Fruit fly (Drosophila melanogaster) whole organism, pupa: ENCODE results near the gene CG11417.

Experiments
- CG10348 ChIP-seq: fragments of 200-800 bp; sonication (Bioruptor generic); IDR thresholded peaks from 2 replicates; pipeline ENCODE4 v1.3.6; 2022; ENCODE audit warnings: missing biosample characterization, missing genetic modification characterization
- CG12605 ChIP-seq: fragments of 200-800 bp; sonication (Bioruptor generic); IDR thresholded peaks from 2 replicates; pipeline ENCODE4 v1.3.6; 2022; ENCODE audit warnings: missing biosample characterization, missing genetic modification characterization
- CG13204 ChIP-seq: fragments of 200-800 bp; sonication (Bioruptor generic); optimal IDR thresholded peaks from 2 replicates; lab custom pipeline; 2018; ENCODE audit warnings: missing biosample characterization, mild to moderate bottlenecking, missing genetic modification characterization, moderate library complexity
- CG14655 ChIP-seq: fragments of 200-800 bp; sonication (Bioruptor generic); optimal IDR thresholded peaks from 3 replicates; lab custom pipeline; 2017; ENCODE audit warnings: mild to moderate bottlenecking, missing biosample characterization, missing genetic modification reagents, missing genetic modification characterization
- CG15710 ChIP-seq: fragments of 200-800 bp; sonication (Bioruptor generic); optimal IDR thresholded peaks from 2 replicates; lab custom pipeline; 2018; ENCODE audit warnings: missing biosample characterization, mild to moderate bottlenecking, missing genetic modification characterization, moderate library complexity
- CG17806 ChIP-seq: fragments of 200-800 bp; sonication (Bioruptor generic); optimal IDR thresholded peaks from 2 replicates; lab custom pipeline; 2018; ENCODE audit warnings: missing biosample characterization, mild to moderate bottlenecking, missing genetic modification characterization, moderate library complexity
- CG32121 ChIP-seq: fragments of 200-800 bp; sonication (Bioruptor generic); IDR thresholded peaks from 2 replicates; pipeline ENCODE4 v1.3.6; 2022; ENCODE audit warnings: missing biosample characterization, missing genetic modification characterization
- CG34367 ChIP-seq: fragments of 200-800 bp; sonication (Bioruptor generic); optimal IDR thresholded peaks from 2 replicates; lab custom pipeline; 2018; ENCODE audit warnings: missing biosample characterization, mild to moderate bottlenecking, missing genetic modification characterization
- CG4496 ChIP-seq: fragments of 200-800 bp; sonication (Bioruptor generic); IDR thresholded peaks from 3 replicates; pipeline ENCODE4 v1.3.6; 2022; ENCODE audit warnings: missing biosample characterization, missing genetic modification characterization
- CG8159 ChIP-seq: fragments of 200-800 bp; sonication (Bioruptor generic); optimal IDR thresholded peaks from 3 replicates; lab custom pipeline; 2018; ENCODE audit warnings: missing biosample characterization, mild to moderate bottlenecking, missing genetic modification characterization, moderate library complexity
- CG8301 ChIP-seq: fragments of 200-800 bp; sonication (Bioruptor generic); optimal IDR thresholded peaks from 2 replicates; lab custom pipeline; 2018; ENCODE audit warnings: missing biosample characterization, mild to moderate bottlenecking, missing genetic modification characterization
- CG9948 ChIP-seq: fragments of 200-800 bp; sonication (Bioruptor generic); optimal IDR thresholded peaks from 2 replicates; lab custom pipeline; 2018; ENCODE audit warnings: missing biosample characterization, mild to moderate bottlenecking, missing genetic modification characterization, moderate library complexity
- D1 ChIP-seq: fragments of 200-800 bp; sonication (Bioruptor generic); optimal IDR thresholded peaks from 2 replicates; lab custom pipeline; 2018; ENCODE audit warnings: missing biosample characterization, mild to moderate bottlenecking, missing genetic modification characterization, moderate library complexity
- EcR ChIP-seq: fragments of 200-800 bp; sonication (Bioruptor generic); optimal IDR thresholded peaks from 3 replicates; lab custom pipeline; 2019; ENCODE audit warnings: missing biosample characterization, missing genetic modification characterization, mild to moderate bottlenecking, moderate library complexity, missing genetic modification reagents
- Ets98B ChIP-seq: fragments of 200-800 bp; sonication (Bioruptor generic); IDR thresholded peaks from 2 replicates; pipeline ENCODE4 v1.3.6; 2022; ENCODE audit warnings: missing biosample characterization, missing genetic modification characterization
- Pif1A ChIP-seq: fragments of 200-800 bp; sonication (Bioruptor generic); optimal IDR thresholded peaks from 3 replicates; lab custom pipeline; 2016; ENCODE audit warnings: missing biosample characterization, missing genetic modification characterization
- Pif1B ChIP-seq: fragments of 200-800 bp; sonication (Bioruptor generic); optimal IDR thresholded peaks from 3 replicates; lab custom pipeline; 2016; ENCODE audit warnings: missing biosample characterization, missing genetic modification characterization
- Snoo ChIP-seq: fragments of 200-800 bp; sonication (Bioruptor generic); optimal IDR thresholded peaks from 3 replicates; lab custom pipeline; 2017; ENCODE audit warnings: missing biosample characterization, mild to moderate bottlenecking, missing genetic modification characterization, inconsistent platforms
- fd96Ca ChIP-seq: fragments of 200-800 bp; sonication (Bioruptor generic); IDR thresholded peaks from 3 replicates; pipeline ENCODE4 v1.3.6; 2022; ENCODE audit warnings: missing biosample characterization, missing genetic modification characterization
- gl ChIP-seq: fragments of 200-800 bp; sonication (Bioruptor generic); optimal IDR thresholded peaks from 2 replicates; lab custom pipeline; 2018; ENCODE audit warnings: missing biosample characterization, mild to moderate bottlenecking, missing genetic modification characterization
- rn ChIP-seq: fragments of 200-800 bp; sonication (Bioruptor generic); IDR thresholded peaks from 2 replicates; pipeline ENCODE4 v1.3.6; 2022; ENCODE audit warnings: missing biosample characterization, missing genetic modification characterization

The CG11417 gene

DNA sequence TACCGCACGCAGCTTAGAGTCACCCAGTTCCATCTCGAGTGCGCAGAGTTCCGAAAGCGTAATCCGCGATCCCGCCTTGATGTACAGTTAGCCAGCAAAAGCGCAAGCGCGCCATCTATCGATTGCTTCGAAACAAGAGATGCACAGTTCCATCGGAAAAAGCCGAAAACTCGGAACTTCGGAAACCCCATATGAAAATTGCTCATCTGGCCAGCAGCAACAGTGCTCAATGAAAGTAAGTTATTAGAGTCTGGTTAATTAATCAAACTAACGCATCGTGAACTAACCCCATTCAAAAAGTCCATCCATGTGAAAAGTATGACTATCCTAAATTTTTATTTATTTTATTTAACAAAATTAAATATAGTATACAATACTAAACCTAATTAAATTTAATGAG is 3.7 kb downstream of the CG11417 start, which contains the start of gene png:
Gene png, minus strand, starts transcription at position 101 of the 400 bp plus-strand sequence.
- no peak for TF ChIP-seq Ets98B (GFP tag; lab: Robert Waterston, UW)
- no peak for TF ChIP-seq fd96Ca (GFP tag; lab: Robert Waterston, UW)
- TF ChIP-seq CG34367 (tag; lab: Kevin White, UChicago): no peak
- TF ChIP-seq rn: no peak
- TF ChIP-seq, all 21 proteins: peak for 0

DNA sequence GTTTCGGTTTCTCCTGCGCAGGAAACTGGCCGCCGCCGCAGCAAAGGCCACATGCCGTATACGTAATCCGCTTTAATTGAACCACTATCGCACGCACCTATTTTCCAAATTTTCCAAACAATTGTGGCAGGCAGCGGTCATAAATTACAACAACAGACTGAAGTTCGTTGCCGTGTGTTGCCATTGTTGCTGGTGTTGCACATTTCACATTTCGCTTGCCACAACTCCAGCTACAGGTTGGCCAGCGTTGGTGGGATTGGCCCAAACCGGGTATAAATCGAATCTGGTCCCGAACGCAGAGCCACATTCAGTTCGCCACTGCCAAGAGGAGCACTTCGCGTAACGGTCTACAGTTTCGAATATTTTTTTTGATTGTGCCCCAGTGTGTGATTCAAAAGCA is 15.1 kb downstream of the CG11417 start, which contains the start of gene CG14770:
Gene CG14770, plus strand, starts transcription at position 301 of the 400 bp plus-strand sequence.
- no peak for TF ChIP-seq D1 (tag; lab: Kevin White, UChicago)
- TF ChIP-seq EcR (GFP tag; lab: Kevin White, UChicago): no peak
- no peak for TF ChIP-seq CG13204 (GFP tag; lab: Kevin White, UChicago)
- TF ChIP-seq CG15710 (tag; lab: Kevin White, UChicago): no peak
- TF ChIP-seq, all 21 proteins: peak for 0

- TF ChIP-seq EcR (GFP tag; lab: Kevin White, UChicago) (no peak), gl (tag; lab: Kevin White, UChicago) (no peak), CG32121 (GFP tag; lab: Robert Waterston, UW) (peak; percentile 32; the same call in 1 of the 2 replicates), CG17806 (tag; lab: Kevin White, UChicago) (peak; percentile 34), CG14655 (no peak), CG10348 (GFP tag; lab: Robert Waterston, UW) (no peak), Snoo (peak; percentile 43), CG34367 (tag; lab: Kevin White, UChicago) (no peak), Pif1A (no peak), CG13204 (GFP tag; lab: Kevin White, UChicago) (no peak), rn (no peak; the same call in 1 of the 2 replicates), Pif1B (GFP tag; lab: Kevin White, UChicago) (no peak), CG8159 (peak; percentile 24), Ets98B (GFP tag; lab: Robert Waterston, UW) (peak; percentile 62), CG9948 (peak; percentile 12), CG4496 (GFP tag; lab: Robert Waterston, UW) (peak; percentile 79; the same call in 2 of the 3 replicates), CG15710 (tag; lab: Kevin White, UChicago) (peak; percentile 29), fd96Ca (GFP tag; lab: Robert Waterston, UW) (peak; percentile 38; the same call in 1 of the 3 replicates), CG8301 (tag; lab: Kevin White, UChicago) (peak; percentile 30), D1 (tag; lab: Kevin White, UChicago) (no peak), CG12605 (GFP tag; lab: Robert Waterston, UW) (peak; percentile 47)
These were observed 16.4 kb downstream of the CG11417 start, which contains the start of gene ssx for dm6 chrX:1370104-1370802. TSS of gene ssx (plus strand) at chrX:1370580.

dm6 chrX:1372667-1373066 is 18.9 kb downstream of the CG11417 start:
- TF ChIP-seq CG15710 (tag; lab: Kevin White, UChicago) (no peak), EcR (GFP tag; lab: Kevin White, UChicago) (no peak), gl (tag; lab: Kevin White, UChicago) (no peak), Pif1A (no peak), D1 (tag; lab: Kevin White, UChicago) (no peak), CG4496 (GFP tag; lab: Robert Waterston, UW) (no peak), Ets98B (GFP tag; lab: Robert Waterston, UW) (no peak), CG8159 (no peak), CG32121 (GFP tag; lab: Robert Waterston, UW) (no peak), fd96Ca (GFP tag; lab: Robert Waterston, UW) (no peak), CG13204 (GFP tag; lab: Kevin White, UChicago) (no peak), CG12605 (GFP tag; lab: Robert Waterston, UW) (no peak), CG9948 (no peak), CG14655 (no peak), CG34367 (tag; lab: Kevin White, UChicago) (no peak), CG17806 (tag; lab: Kevin White, UChicago) (no peak), rn (no peak), Pif1B (GFP tag; lab: Kevin White, UChicago) (no peak), Snoo (no peak), CG8301 (tag; lab: Kevin White, UChicago) (no peak)

dm6 chrX:1375265-1375958 is 21.6 kb downstream of the CG11417 start, which contains the start of gene AMPKalpha:
TSS of gene AMPKalpha (plus strand) at chrX:1375536.
- TF ChIP-seq Pif1A (no peak), CG8159 (no peak), CG4496 (GFP tag; lab: Robert Waterston, UW) (no peak), CG12605 (GFP tag; lab: Robert Waterston, UW) (no peak), CG9948 (no peak), rn (no peak), gl (tag; lab: Kevin White, UChicago) (no peak), CG34367 (tag; lab: Kevin White, UChicago) (no peak), EcR (GFP tag; lab: Kevin White, UChicago) (no peak), CG8301 (tag; lab: Kevin White, UChicago) (no peak), CG17806 (tag; lab: Kevin White, UChicago) (no peak), D1 (tag; lab: Kevin White, UChicago) (no peak), CG14655 (no peak), CG15710 (tag; lab: Kevin White, UChicago) (no peak), CG10348 (GFP tag; lab: Robert Waterston, UW) (no peak), CG13204 (GFP tag; lab: Kevin White, UChicago) (no peak), Pif1B (GFP tag; lab: Kevin White, UChicago) (no peak), fd96Ca (GFP tag; lab: Robert Waterston, UW) (no peak), CG32121 (GFP tag; lab: Robert Waterston, UW) (no peak)
